Worm (Caenorhabditis elegans) whole organism, midembryonic: Measurements from ENCODE around the gene hxk-3.

Experiments
- T22C8.4 ChIP-seq: fragments of 200-800 bp; sonication (Bioruptor generic); IDR thresholded peaks from 2 replicates; pipeline ENCODE4 v1.3.6; 2022; ENCODE audit warnings: missing genetic modification characterization, missing compliant biosample characterization
- cog-1 ChIP-seq: sonication (generic microtip); optimal IDR thresholded peaks from 2 replicates; lab custom pipeline; 2016; ENCODE audit warnings: missing genetic modification characterization, missing compliant biosample characterization
- flt-1 ChIP-seq: fragments of 200-800 bp; sonication (Bioruptor generic); IDR thresholded peaks from 2 replicates; pipeline ENCODE4 v1.3.6; 2022; ENCODE audit warnings: missing genetic modification characterization, missing compliant biosample characterization
- ref-1 ChIP-seq: fragments of 200-800 bp; sonication (Bioruptor generic); conservative IDR thresholded peaks from 2 replicates; pipeline ENCODE4 v1.3.6; 2022; ENCODE audit warnings: missing genetic modification reagents, missing genetic modification characterization, missing compliant biosample characterization
- ztf-29 ChIP-seq: fragments of 200-800 bp; sonication (Bioruptor generic); IDR thresholded peaks from 2 replicates; pipeline ENCODE4 v1.3.6; 2022; ENCODE audit warnings: missing genetic modification reagents, missing genetic modification characterization, missing compliant biosample characterization

ce11 chrIV:1465462-1465861 is 32.0 kb upstream of the hxk-3 start:
- no peak for TF ChIP-seq T22C8.4 (GFP tag; lab: Robert Waterston, UW)
- no peak for TF ChIP-seq flt-1 (GFP tag; lab: Robert Waterston, UW)
- TF ChIP-seq ref-1: no peak
- no peak for TF ChIP-seq ztf-29
- no peak for TF ChIP-seq cog-1 (tag; lab: Kevin White, UChicago)
